Worm (Caenorhabditis elegans) whole organism, mixed stage, embryonic: ENCODE data around the gene C34E7.3.

Experiments used
- M03D4.4 ChIP-seq: sonication (generic microtip); optimal IDR thresholded peaks from 2 replicates; lab custom pipeline; 2017; ENCODE audit warnings: mild to moderate bottlenecking, missing genetic modification characterization, missing compliant biosample characterization
- bed-3 ChIP-seq: fragments of 200-800 bp; sonication (Bioruptor generic); optimal IDR thresholded peaks from 3 replicates; lab custom pipeline; 2018; ENCODE audit warnings: mild to moderate bottlenecking, missing genetic modification characterization, moderate library complexity, missing compliant biosample characterization
- blmp-1 ChIP-seq: fragments of 150-350 bp; optimal IDR thresholded peaks from 2 replicates; lab custom pipeline; 2014; ENCODE audit warnings: missing biosample characterization, missing genetic modification characterization
- ceh-39 ChIP-seq: fragments of 150-350 bp; optimal IDR thresholded peaks from 2 replicates; lab custom pipeline; 2014; ENCODE audit warnings: missing biosample characterization, missing genetic modification characterization
- ceh-43 ChIP-seq: fragments of 200-800 bp; sonication (Bioruptor generic); optimal IDR thresholded peaks from 2 replicates; lab custom pipeline; 2018; ENCODE audit warnings: mild to moderate bottlenecking, missing genetic modification characterization, moderate library complexity, missing compliant biosample characterization
- ceh-83 ChIP-seq: fragments of 200-800 bp; sonication (Bioruptor generic); optimal IDR thresholded peaks from 2 replicates; lab custom pipeline; 2018; ENCODE audit warnings: mild to moderate bottlenecking, missing genetic modification characterization, missing compliant biosample characterization
- ces-1 ChIP-seq: fragments of 150-350 bp; optimal IDR thresholded peaks from 2 replicates; lab custom pipeline; 2014; ENCODE audit warnings: missing biosample characterization, missing genetic modification reagents, missing genetic modification characterization
- cnd-1 ChIP-seq: fragments of 200-800 bp; sonication (Bioruptor generic); optimal IDR thresholded peaks from 2 replicates; lab custom pipeline; 2018; ENCODE audit warnings: mild to moderate bottlenecking, missing genetic modification characterization, missing compliant biosample characterization
- drap-1 ChIP-seq: fragments of 200-800 bp; sonication (Bioruptor generic); optimal IDR thresholded peaks from 3 replicates; lab custom pipeline; 2018; ENCODE audit warnings: mild to moderate bottlenecking, missing genetic modification characterization, missing compliant biosample characterization
- elt-1 ChIP-seq: sonication (generic microtip); optimal IDR thresholded peaks from 2 replicates; lab custom pipeline; 2017; ENCODE audit warnings: missing genetic modification characterization, mild to moderate bottlenecking, missing compliant biosample characterization, antibody characterized with exemption, moderate library complexity, borderline replicate concordance; ENCODE audit not compliant: insufficient read depth
- elt-3 ChIP-seq: fragments of 150-350 bp; optimal IDR thresholded peaks from 2 replicates; lab custom pipeline; 2014; ENCODE audit warnings: missing biosample characterization, missing genetic modification characterization
- flh-1 ChIP-seq: fragments of 200-800 bp; sonication (Bioruptor generic); optimal IDR thresholded peaks from 2 replicates; lab custom pipeline; 2018; ENCODE audit warnings: mild to moderate bottlenecking, missing genetic modification characterization, moderate library complexity, missing compliant biosample characterization
- ham-2 ChIP-seq: fragments of 200-800 bp; sonication (Bioruptor generic); optimal IDR thresholded peaks from 2 replicates; lab custom pipeline; 2018; ENCODE audit warnings: mild to moderate bottlenecking, missing genetic modification characterization, missing compliant biosample characterization
- hlh-1 ChIP-seq: fragments of 150-350 bp; optimal IDR thresholded peaks from 2 replicates; lab custom pipeline; 2014; ENCODE audit warnings: missing biosample characterization, missing genetic modification reagents, missing genetic modification characterization
- lin-13 ChIP-seq: fragments of 150-350 bp; optimal IDR thresholded peaks from 2 replicates; lab custom pipeline; 2014; ENCODE audit warnings: missing biosample characterization, missing genetic modification characterization
- lin-32 ChIP-seq: fragments of 200-800 bp; sonication (Bioruptor generic); optimal IDR thresholded peaks from 2 replicates; lab custom pipeline; 2018; ENCODE audit warnings: mild to moderate bottlenecking, missing genetic modification characterization, missing compliant biosample characterization
- lsy-2 ChIP-seq: fragments of 150-350 bp; optimal IDR thresholded peaks from 2 replicates; lab custom pipeline; 2014; ENCODE audit warnings: missing biosample characterization, missing genetic modification characterization
- mab-5 ChIP-seq: fragments of 150-350 bp; optimal IDR thresholded peaks from 2 replicates; lab custom pipeline; 2014; ENCODE audit warnings: missing biosample characterization, missing genetic modification characterization
- mep-1 ChIP-seq: fragments of 150-350 bp; optimal IDR thresholded peaks from 2 replicates; lab custom pipeline; 2017; ENCODE audit warnings: missing biosample characterization, missing genetic modification reagents, missing genetic modification characterization, inconsistent platforms
- mls-2 ChIP-seq: sonication (generic microtip); optimal IDR thresholded peaks from 2 replicates; lab custom pipeline; 2016; ENCODE audit warnings: mild to moderate bottlenecking, missing genetic modification characterization, moderate library complexity, missing compliant biosample characterization
- nhr-12 ChIP-seq: fragments of 150-350 bp; optimal IDR thresholded peaks from 2 replicates; lab custom pipeline; 2014; ENCODE audit warnings: missing biosample characterization, missing genetic modification characterization
- nhr-2 ChIP-seq: fragments of 150-350 bp; optimal IDR thresholded peaks from 2 replicates; lab custom pipeline; 2014; ENCODE audit warnings: missing biosample characterization, missing genetic modification characterization
- nhr-237 ChIP-seq: fragments of 150-350 bp; optimal IDR thresholded peaks from 2 replicates; lab custom pipeline; 2014; ENCODE audit warnings: missing biosample characterization, missing genetic modification characterization
- nhr-28 ChIP-seq: fragments of 150-350 bp; optimal IDR thresholded peaks from 2 replicates; lab custom pipeline; 2014; ENCODE audit warnings: missing biosample characterization, missing genetic modification characterization
- nhr-76 ChIP-seq: sonication (generic microtip); optimal IDR thresholded peaks from 2 replicates; lab custom pipeline; 2017; ENCODE audit warnings: missing biosample characterization, missing genetic modification characterization
- pha-4 ChIP-seq: fragments of 150-350 bp; optimal IDR thresholded peaks from 2 replicates; lab custom pipeline; 2018; ENCODE audit warnings: missing biosample characterization, missing genetic modification reagents, missing genetic modification characterization
- sem-2 ChIP-seq: fragments of 200-800 bp; sonication (Bioruptor generic); optimal IDR thresholded peaks from 2 replicates; lab custom pipeline; 2018; ENCODE audit warnings: mild to moderate bottlenecking, missing genetic modification characterization, missing compliant biosample characterization
- snpc-4 ChIP-seq: fragments of 150-350 bp; optimal IDR thresholded peaks from 2 replicates; lab custom pipeline; 2014; ENCODE audit warnings: missing biosample characterization, missing genetic modification characterization
- sptf-1 ChIP-seq: sonication (generic microtip); optimal IDR thresholded peaks from 2 replicates; lab custom pipeline; 2017; ENCODE audit warnings: mild to moderate bottlenecking, missing genetic modification characterization, moderate library complexity, missing compliant biosample characterization
- tbx-8 ChIP-seq: fragments of 200-800 bp; sonication (Bioruptor generic); optimal IDR thresholded peaks from 2 replicates; lab custom pipeline; 2018; ENCODE audit warnings: mild to moderate bottlenecking, missing genetic modification characterization, moderate library complexity, missing compliant biosample characterization
- unc-120 ChIP-seq: sonication (generic microtip); optimal IDR thresholded peaks from 2 replicates; lab custom pipeline; 2017; ENCODE audit warnings: missing genetic modification characterization, missing compliant biosample characterization; ENCODE audit not compliant: poor library complexity, severe bottlenecking
- unc-39 ChIP-seq: fragments of 150-350 bp; optimal IDR thresholded peaks from 2 replicates; lab custom pipeline; 2014; ENCODE audit warnings: missing biosample characterization, missing genetic modification characterization
- unc-62 ChIP-seq: fragments of 150-350 bp; optimal IDR thresholded peaks from 2 replicates; lab custom pipeline; 2014; ENCODE audit warnings: missing biosample characterization, missing genetic modification reagents, missing genetic modification characterization
- zip-8 ChIP-seq: fragments of 150-350 bp; optimal IDR thresholded peaks from 2 replicates; lab custom pipeline; 2014; ENCODE audit warnings: missing biosample characterization, missing genetic modification characterization
- ztf-11 ChIP-seq: fragments of 150-350 bp; optimal IDR thresholded peaks from 2 replicates; lab custom pipeline; 2014; ENCODE audit warnings: missing biosample characterization, missing genetic modification characterization

C34E7.3 gene

DNA sequence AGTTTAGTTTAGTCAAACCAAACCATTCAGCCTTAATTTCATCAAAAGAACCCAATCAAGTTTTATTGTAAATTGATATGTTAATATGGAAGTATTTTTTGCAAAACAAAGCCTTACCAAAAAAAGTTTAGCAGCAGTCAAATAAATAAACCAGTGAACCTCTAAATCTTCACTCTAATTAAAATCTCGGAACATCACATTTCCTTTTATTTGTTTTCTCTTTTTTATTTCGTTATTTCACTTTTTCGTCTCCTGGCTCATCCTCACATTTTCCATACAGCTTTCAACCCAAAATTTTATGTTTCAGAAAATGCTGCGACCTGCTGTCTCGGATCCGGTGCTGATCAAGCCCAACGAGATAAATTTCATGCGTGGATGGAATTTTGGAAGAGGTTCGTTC, at the start of gene C34E7.3:
C34E7.3 (plus strand) TSS at position 301 of the 400 bp plus-strand sequence.
- TF ChIP-seq unc-62 (GFP tag; lab: Kevin White, UChicago) (no peak), tbx-8 (GFP tag; lab: Kevin White, UChicago) (no peak), ceh-83 (GFP tag; lab: Kevin White, UChicago) (no peak), drap-1 (no peak), nhr-76 (tag; lab: Kevin White, UChicago) (no peak), mep-1 (no peak), cnd-1 (tag; lab: Kevin White, UChicago) (no peak), ceh-43 (GFP tag; lab: Kevin White, UChicago) (no peak), mab-5 (tag; lab: Kevin White, UChicago) (no peak), ztf-11 (no peak), pha-4 (tag; lab: Kevin White, UChicago) (no peak)

- peak; percentile 35 for TF ChIP-seq elt-1 (tag; lab: Kevin White, UChicago)
- TF ChIP-seq ceh-39 (tag; lab: Kevin White, UChicago), result no peak
These were observed 48.9 kb upstream of the C34E7.3 start for ce11 chrX:12881174-12881573.

- no peak for TF ChIP-seq flh-1 (GFP tag; lab: Kevin White, UChicago)
- TF ChIP-seq elt-1 (tag; lab: Kevin White, UChicago), result no peak
- TF ChIP-seq pha-4 (tag; lab: Kevin White, UChicago), result no peak
- no peak for TF ChIP-seq mep-1
- TF ChIP-seq ces-1, result peak; percentile 26
- TF ChIP-seq mab-5 (tag; lab: Kevin White, UChicago), result no peak
- TF ChIP-seq tbx-8 (GFP tag; lab: Kevin White, UChicago), result no peak
- TF ChIP-seq, all 35 proteins: peak for 1
These were observed 45.2 kb upstream of the C34E7.3 start, which contains the start of gene gpc-1 for ce11 chrX:12884873-12885272. Gene gpc-1 (minus strand): TSS chrX:12884989.

- peak; percentile 85 for TF ChIP-seq cnd-1 (tag; lab: Kevin White, UChicago)
- peak; percentile 86 for TF ChIP-seq ceh-83 (GFP tag; lab: Kevin White, UChicago)
- no peak for TF ChIP-seq nhr-237 (tag; lab: Kevin White, UChicago)
- no peak for TF ChIP-seq ces-1
- TF ChIP-seq bed-3 (GFP tag; lab: Kevin White, UChicago), result peak; percentile 66
- no peak for TF ChIP-seq elt-1 (tag; lab: Kevin White, UChicago)
- TF ChIP-seq tbx-8 (GFP tag; lab: Kevin White, UChicago), result peak; percentile 85
- TF ChIP-seq nhr-28 (tag; lab: Kevin White, UChicago), result no peak
- TF ChIP-seq lin-13, result peak; percentile 43
- no peak for TF ChIP-seq nhr-12 (tag; lab: Kevin White, UChicago)
- TF ChIP-seq lsy-2, result peak; percentile 2
- peak; percentile 60 for TF ChIP-seq flh-1 (GFP tag; lab: Kevin White, UChicago)
- no peak for TF ChIP-seq unc-39 (tag; lab: Kevin White, UChicago)
- peak; percentile 79 for TF ChIP-seq ham-2 (GFP tag; lab: Kevin White, UChicago)
- TF ChIP-seq mep-1, result peak; percentile 29
- no peak for TF ChIP-seq nhr-76 (tag; lab: Kevin White, UChicago)
- TF ChIP-seq drap-1, result peak; percentile 82
- peak; percentile 77 for TF ChIP-seq sem-2 (GFP tag; lab: Kevin White, UChicago)
- TF ChIP-seq unc-62 (GFP tag; lab: Kevin White, UChicago), result no peak
- TF ChIP-seq blmp-1 (tag; lab: Kevin White, UChicago), result no peak
- peak; percentile 78 for TF ChIP-seq ceh-43 (GFP tag; lab: Kevin White, UChicago)
- peak; percentile 95 for TF ChIP-seq sptf-1 (tag; lab: Kevin White, UChicago)
- no peak for TF ChIP-seq elt-3 (tag; lab: Kevin White, UChicago)
- TF ChIP-seq ceh-39 (tag; lab: Kevin White, UChicago), result no peak
- TF ChIP-seq hlh-1 (tag; lab: Kevin White, UChicago), result no peak
- peak; percentile 56 for TF ChIP-seq pha-4 (tag; lab: Kevin White, UChicago)
- peak; percentile 73 for TF ChIP-seq unc-120 (tag; lab: Kevin White, UChicago)
- peak; percentile 47 for TF ChIP-seq lin-32 (GFP tag; lab: Kevin White, UChicago)
- no peak for TF ChIP-seq mab-5 (tag; lab: Kevin White, UChicago)
- peak; percentile 92 for TF ChIP-seq mls-2 (tag; lab: Kevin White, UChicago)
- peak; percentile 7 for TF ChIP-seq zip-8
- TF ChIP-seq nhr-2, result peak; percentile 21
- TF ChIP-seq snpc-4 (tag; lab: Kevin White, UChicago), result no peak
- TF ChIP-seq ztf-11, result no peak
- peak; percentile 91 for TF ChIP-seq M03D4.4
- TF ChIP-seq, all 35 proteins: peak for 20
These were observed 40.1 kb upstream of the C34E7.3 start for ce11 chrX:12889837-12890449.
